Comparison of ENCODE assay signal across 2 worm cellular contexts in genomic region chrIII:7376143-7376802, ce11.
TF ChIP-seq lines count a peak whose summit lies in the region.

No protein-coding gene starts in this region.

TF ChIP-seq in whole organism, L1 larva, 84 proteins besides CTCF, POLR2A, EP300 and RAD21 (continued from another document):
- TF ChIP-seq hpl-2 (GFP tag; optimal IDR thresholded peaks at IDR 0.05; lab: Kevin White, UChicago) (peak; percentile 31), isw-1 (GFP tag; IDR thresholded peaks at IDR 0.05; lab: Robert Waterston, UW) (no peak), tbx-2 (tag; optimal IDR thresholded peaks at IDR 0.05; lab: Kevin White, UChicago) (peak; percentile 79), fkh-8 (tag; optimal IDR thresholded peaks at IDR 0.05; lab: Kevin White, UChicago) (peak; percentile 40), ztf-11 (tag; optimal IDR thresholded peaks at IDR 0.05; lab: Kevin White, UChicago) (no peak), nhr-20 (tag; optimal IDR thresholded peaks at IDR 0.05; lab: Kevin White, UChicago) (peak; percentile 95), fkh-4 (tag; optimal IDR thresholded peaks at IDR 0.05; lab: Kevin White, UChicago; ENCODE audit: borderline replicate concordance) (no peak), ets-5 (GFP tag; IDR thresholded peaks at IDR 0.05; lab: Robert Waterston, UW) (no peak), hlh-17 (GFP tag; optimal IDR thresholded peaks at IDR 0.05; lab: Kevin White, UChicago; ENCODE audit: borderline replicate concordance) (no peak), irx-1 (tag; optimal IDR thresholded peaks at IDR 0.05; lab: Kevin White, UChicago) (peak; percentile 64), aly-2 (tag; optimal IDR thresholded peaks at IDR 0.05; lab: Kevin White, UChicago) (peak; percentile 27), skn-1 (tag; optimal IDR thresholded peaks at IDR 0.05; lab: Kevin White, UChicago) (peak; percentile 46), aha-1 (tag; optimal IDR thresholded peaks at IDR 0.05; lab: Kevin White, UChicago) (no peak), ama-1 (optimal IDR thresholded peaks at IDR 0.05; lab: Kevin White, UChicago) (no peak), lin-35 (GFP tag; optimal IDR thresholded peaks at IDR 0.05; lab: Kevin White, UChicago) (peak; percentile 36 to 85), nhr-90 (tag; optimal IDR thresholded peaks at IDR 0.05; lab: Kevin White, UChicago; ENCODE audit: poor library complexity) (peak; percentile 90), ceh-63 (GFP tag; optimal IDR thresholded peaks at IDR 0.05; lab: Kevin White, UChicago) (no peak), C04F5.9 (tag; optimal IDR thresholded peaks at IDR 0.05; lab: Kevin White, UChicago) (peak; percentile 4), lir-3 (tag; optimal IDR thresholded peaks at IDR 0.05; lab: Kevin White, UChicago; ENCODE audit: poor library complexity) (peak; percentile 52), ceh-82 (tag; optimal IDR thresholded peaks at IDR 0.05; lab: Kevin White, UChicago) (peak in 1 of 3 experiments; percentile 19), mef-2 (tag; optimal IDR thresholded peaks at IDR 0.05; lab: Kevin White, UChicago) (no peak)
TF ChIP-seq in whole organism, L1 larva: peak in this region for 40.

TF ChIP-seq in whole organism, young adult, 124 proteins besides CTCF, POLR2A, EP300 and RAD21 (continued from another document):
- TF ChIP-seq ztf-26 (tag; optimal IDR thresholded peaks at IDR 0.05; lab: Kevin White, UChicago): peak; percentile 86
- TF ChIP-seq Y56A3A.18 (GFP tag; IDR thresholded peaks at IDR 0.05; lab: Robert Waterston, UW): no peak
